In the genomic region with DNA sequence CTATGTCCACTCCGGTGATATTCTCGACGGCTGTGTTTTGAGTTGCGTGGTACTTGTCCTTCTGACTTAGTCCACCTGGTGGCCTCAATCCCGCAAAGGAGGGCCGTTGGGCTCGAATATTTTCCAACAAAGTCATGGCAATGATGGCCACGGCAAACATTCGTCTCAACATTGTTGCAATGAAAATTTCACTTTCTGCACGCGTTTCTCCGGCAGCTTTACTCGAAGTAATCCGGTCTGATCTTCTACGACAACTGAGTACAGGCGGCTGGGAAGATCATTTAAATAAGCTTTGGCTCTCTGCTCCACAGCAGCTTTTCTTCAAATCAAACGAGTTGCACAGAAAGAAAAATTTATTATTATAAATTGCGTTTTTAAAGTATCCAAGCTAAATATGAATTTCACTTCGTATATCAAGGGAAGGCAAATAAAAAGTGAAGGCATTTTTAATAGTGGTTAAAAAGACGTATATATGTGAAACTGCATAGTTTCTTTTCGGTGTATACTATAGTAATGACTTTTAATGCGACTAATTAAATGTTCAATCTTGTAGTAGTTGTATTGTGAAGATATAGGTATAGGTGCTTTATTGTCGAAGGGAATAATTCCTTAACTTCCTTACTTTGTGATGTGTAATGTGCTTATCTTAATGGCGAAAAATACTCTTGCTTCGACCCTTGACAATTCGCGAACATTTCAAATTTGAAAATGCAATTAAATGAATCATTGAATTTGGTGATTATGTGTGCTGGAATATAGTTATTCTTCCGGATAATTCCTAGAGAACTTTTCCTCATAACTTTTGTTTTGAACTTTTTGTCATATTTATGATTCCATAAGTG, we compare ENCODE assay signal across 1 fruit fly cellular context.
A peak's percentile ranks its signal among the peaks of the same experiment; 100 is the strongest.
TF ChIP-seq lines count a peak whose summit lies in the region.

A gene (minus strand): TSS at position 256 of the 842 bp plus-strand sequence.

TF ChIP-seq in whole organism, embryonic, 481 proteins besides CTCF, POLR2A, EP300 and RAD21 (continued from another document):
- TF ChIP-seq ATbp (GFP tag; optimal IDR thresholded peaks at IDR 0.05; lab: Kevin White, UChicago) (peak; percentile 42), CG4820 (GFP tag; optimal IDR thresholded peaks at IDR 0.05; lab: Kevin White, UChicago) (peak; percentile 1), oc (tag; optimal IDR thresholded peaks at IDR 0.05; lab: Kevin White, UChicago) (peak; percentile 65), pzg (GFP tag; optimal IDR thresholded peaks at IDR 0.05; lab: Kevin White, UChicago) (no peak), CG31224 (GFP tag; IDR thresholded peaks at IDR 0.05; lab: Robert Waterston, UW) (no peak), Ssrp (tag; optimal IDR thresholded peaks at IDR 0.05; lab: Kevin White, UChicago) (peak; percentile 14), gem (tag; optimal IDR thresholded peaks at IDR 0.05; lab: Kevin White, UChicago) (peak; percentile 63), pnt (GFP tag; optimal IDR thresholded peaks at IDR 0.05; lab: Kevin White, UChicago) (no peak), CG3281 (GFP tag; optimal IDR thresholded peaks at IDR 0.05; lab: Kevin White, UChicago) (no peak), insv (GFP tag; optimal IDR thresholded peaks at IDR 0.05; lab: Kevin White, UChicago) (no peak), CG4424 (GFP tag; optimal IDR thresholded peaks at IDR 0.05; lab: Kevin White, UChicago) (peak; percentile 21), dysf (GFP tag; IDR thresholded peaks at IDR 0.05; lab: Robert Waterston, UW) (peak; percentile 46; the same call in 1 of the 3 replicates), sisA (GFP tag; IDR thresholded peaks at IDR 0.05; lab: Robert Waterston, UW) (peak; percentile 22; the same call in 1 of the 2 replicates), CG10366 (GFP tag; IDR thresholded peaks at IDR 0.05; lab: Robert Waterston, UW) (peak; percentile 21; the same call in 1 of the 2 replicates), CG7839 (tag; optimal IDR thresholded peaks at IDR 0.05; lab: Kevin White, UChicago) (peak; percentile 52), ato (GFP tag; IDR thresholded peaks at IDR 0.05; lab: Robert Waterston, UW; ENCODE audit: partially characterized antibody) (no peak), Awh (GFP tag; IDR thresholded peaks at IDR 0.05; lab: Robert Waterston, UW) (0 out of 2 replicates have a peak, but pooled peaks have one; percentile 9), Atf6 (GFP tag; IDR thresholded peaks at IDR 0.05; lab: Robert Waterston, UW) (peak; percentile 55; the same call in 1 of the 2 replicates), ranshi (GFP tag; IDR thresholded peaks at IDR 0.05; lab: Robert Waterston, UW) (peak; percentile 52; the same call in 1 of the 2 replicates), stc (GFP tag; IDR thresholded peaks at IDR 0.05; lab: Robert Waterston, UW) (peak; percentile 38; the same call in 1 of the 2 replicates), Xrp1 (GFP tag; IDR thresholded peaks at IDR 0.05; lab: Robert Waterston, UW) (peak; percentile 45; the same call in 1 of the 2 replicates), gfzf (GFP tag; optimal IDR thresholded peaks at IDR 0.05; lab: Kevin White, UChicago) (no peak), CG17385 (GFP tag; optimal IDR thresholded peaks at IDR 0.05; lab: Kevin White, UChicago) (peak; percentile 5), hkb (optimal IDR thresholded peaks at IDR 0.05; lab: Kevin White, UChicago) (no peak), hkb (GFP tag; IDR thresholded peaks at IDR 0.05; lab: Robert Waterston, UW) (peak; percentile 44; the same call in 1 of the 2 replicates), CG8388 (GFP tag; optimal IDR thresholded peaks at IDR 0.05; lab: Kevin White, UChicago) (peak; percentile 31), grau (tag; optimal IDR thresholded peaks at IDR 0.05; lab: Kevin White, UChicago) (peak; percentile 30), ci (GFP tag; IDR thresholded peaks at IDR 0.05; lab: Robert Waterston, UW) (peak; percentile 70), Oli (tag; optimal IDR thresholded peaks at IDR 0.05; lab: Kevin White, UChicago) (peak; percentile 37), CG17361 (GFP tag; IDR thresholded peaks at IDR 0.05; lab: Robert Waterston, UW) (0 out of 3 replicates have a peak, but pooled peaks have one; percentile 10), fd96Cb (tag; optimal IDR thresholded peaks at IDR 0.05; lab: Kevin White, UChicago) (peak; percentile 33), D19A (tag; optimal IDR thresholded peaks at IDR 0.05; lab: Kevin White, UChicago) (no peak), CG14441 (GFP tag; IDR thresholded peaks at IDR 0.05; lab: Robert Waterston, UW) (peak; percentile 36; the same call in 1 of the 2 replicates), Chrac-16 (GFP tag; optimal IDR thresholded peaks at IDR 0.05; lab: Kevin White, UChicago) (peak; percentile 12), CG8924 (tag; optimal IDR thresholded peaks at IDR 0.05; lab: Kevin White, UChicago) (peak; percentile 1), sens (GFP tag; lab: Kevin White, UChicago) (peak; percentile 75), dpn (GFP tag; optimal IDR thresholded peaks at IDR 0.05; lab: Kevin White, UChicago) (peak in 1 of 2 experiments; percentile 8), CG30403 (GFP tag; optimal IDR thresholded peaks at IDR 0.05; lab: Kevin White, UChicago) (peak; percentile 16), vvl (GFP tag; IDR thresholded peaks at IDR 0.05; lab: Robert Waterston, UW) (peak; percentile 36; the same call in 1 of the 2 replicates), tap (tag; optimal IDR thresholded peaks at IDR 0.05; lab: Kevin White, UChicago) (peak; percentile 8), CG8281 (tag; optimal IDR thresholded peaks at IDR 0.05; lab: Kevin White, UChicago) (no peak), CG31441 (GFP tag; IDR thresholded peaks at IDR 0.05; lab: Robert Waterston, UW) (peak; percentile 37; the same call in 1 of the 2 replicates), her (GFP tag; optimal IDR thresholded peaks at IDR 0.05; lab: Kevin White, UChicago) (no peak), ac (GFP tag; optimal IDR thresholded peaks at IDR 0.05; lab: Kevin White, UChicago) (no peak), Rfx (GFP tag; IDR thresholded peaks at IDR 0.05; lab: Robert Waterston, UW) (peak; percentile 43; the same call in 1 of the 2 replicates), row (GFP tag; IDR thresholded peaks at IDR 0.05; lab: Robert Waterston, UW) (peak; percentile 46; the same call in 2 of the 3 replicates), az2 (GFP tag; optimal IDR thresholded peaks at IDR 0.05; lab: Kevin White, UChicago) (peak; percentile 48), CG7271 (tag; optimal IDR thresholded peaks at IDR 0.05; lab: Kevin White, UChicago) (no peak), PHDP (tag; optimal IDR thresholded peaks at IDR 0.05; lab: Kevin White, UChicago) (peak; percentile 36), Abd-B (GFP tag; optimal IDR thresholded peaks at IDR 0.05; lab: Kevin White, UChicago) (peak; percentile 56), Poxn (GFP tag; IDR thresholded peaks at IDR 0.05; lab: Robert Waterston, UW) (no peak), H2.0 (GFP tag; IDR thresholded peaks at IDR 0.05; lab: Robert Waterston, UW) (peak; percentile 38; the same call in 1 of the 2 replicates), CG2889 (GFP tag; IDR thresholded peaks at IDR 0.05; lab: Robert Waterston, UW) (no peak), CG9932 (GFP tag; IDR thresholded peaks at IDR 0.05; lab: Robert Waterston, UW) (peak; percentile 44; the same call in 1 of the 2 replicates), slbo (GFP tag; IDR thresholded peaks at IDR 0.05; lab: Robert Waterston, UW) (peak; percentile 63), bowl (GFP tag; IDR thresholded peaks at IDR 0.05; lab: Robert Waterston, UW) (no peak), tna (GFP tag; IDR thresholded peaks at IDR 0.05; lab: Robert Waterston, UW; ENCODE audit: partially characterized antibody) (no peak), CG17328 (GFP tag; IDR thresholded peaks at IDR 0.05; lab: Robert Waterston, UW) (peak; percentile 39; the same call in 1 of the 2 replicates), bsh (GFP tag; optimal IDR thresholded peaks at IDR 0.05; lab: Kevin White, UChicago) (peak in 1 of 2 experiments; percentile 55), CG9215 (GFP tag; IDR thresholded peaks at IDR 0.05; lab: Robert Waterston, UW) (no peak), HLH3B (GFP tag; IDR thresholded peaks at IDR 0.05; lab: Robert Waterston, UW) (peak; percentile 55), Xbp1 (GFP tag; optimal IDR thresholded peaks at IDR 0.05; lab: Kevin White, UChicago) (peak; percentile 45), CG32772 (GFP tag; IDR thresholded peaks at IDR 0.05; lab: Robert Waterston, UW) (peak; percentile 51; the same call in 1 of the 2 replicates), tio (GFP tag; optimal IDR thresholded peaks at IDR 0.05; lab: Kevin White, UChicago) (peak; percentile 34), YL-1 (GFP tag; optimal IDR thresholded peaks at IDR 0.05; lab: Kevin White, UChicago) (no peak), tgo (GFP tag; IDR thresholded peaks at IDR 0.05; lab: Robert Waterston, UW) (peak; percentile 45; the same call in 2 of the 3 replicates), cato (GFP tag; optimal IDR thresholded peaks at IDR 0.05; lab: Kevin White, UChicago; ENCODE audit: borderline replicate concordance) (no peak), CG32767 (GFP tag; IDR thresholded peaks at IDR 0.05; lab: Robert Waterston, UW) (peak; percentile 34; the same call in 1 of the 2 replicates)
